Fruit fly (Drosophila melanogaster): Measurements from ENCODE around the gene CG17186.

CG17186 gene

DNA sequence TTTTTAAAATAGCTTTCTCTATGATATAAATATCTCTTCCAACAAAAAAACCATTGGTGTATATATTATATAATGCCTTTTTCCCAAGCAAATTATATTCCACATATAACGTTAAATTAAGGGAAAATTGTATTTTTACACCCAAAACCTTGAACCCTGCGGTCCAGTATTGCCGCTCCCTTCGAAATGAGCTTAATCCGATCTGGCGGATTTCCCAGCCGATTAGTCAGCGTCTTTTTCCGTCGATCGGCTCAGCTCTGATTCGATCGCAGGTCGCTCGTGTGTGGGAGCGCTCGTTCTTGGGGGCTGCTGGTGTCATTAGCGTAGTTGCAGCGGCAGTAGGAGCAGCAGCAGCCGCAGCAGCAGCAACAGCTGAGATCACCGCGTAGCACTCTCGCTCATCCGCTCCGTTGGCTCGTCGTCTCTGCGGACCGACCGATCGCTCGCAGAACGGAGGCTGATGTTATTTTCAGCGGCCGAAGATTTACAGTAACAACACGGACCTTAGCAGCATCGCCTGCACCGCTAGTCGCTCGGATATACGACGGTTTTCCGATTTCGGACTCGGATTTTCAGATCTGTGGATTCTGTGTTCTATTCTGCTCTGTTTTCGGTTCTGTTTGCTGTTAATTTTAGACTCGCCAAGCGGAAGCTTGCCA, 13.2 kb upstream of the CG17186 start, which contains the start of gene CG4733 (continued):
- TF ChIP-seq CG14710 (tag; optimal IDR thresholded peaks at IDR 0.05) = peak; percentile 8
- TF ChIP-seq CG6654 (GFP tag; optimal IDR thresholded peaks at IDR 0.05) = no peak
- TF ChIP-seq gce (GFP tag; IDR thresholded peaks at IDR 0.05) = no peak
- TF ChIP-seq CG31388 (GFP tag; optimal IDR thresholded peaks at IDR 0.05) = no peak
- TF ChIP-seq CG7839 (tag; optimal IDR thresholded peaks at IDR 0.05) = peak; percentile 10
- no peak for TF ChIP-seq CG4404 (GFP tag; IDR thresholded peaks at IDR 0.05)
- TF ChIP-seq row (GFP tag; IDR thresholded peaks at IDR 0.05) = peak; percentile 91
- no peak for TF ChIP-seq CG3065 (GFP tag; optimal IDR thresholded peaks at IDR 0.05)
- peak in 1 of 2 experiments; percentile 62 for TF ChIP-seq prd (optimal IDR thresholded peaks at IDR 0.05)
- TF ChIP-seq prd (GFP tag; IDR thresholded peaks at IDR 0.05) = no peak
- TF ChIP-seq Hr78 (GFP tag; optimal IDR thresholded peaks at IDR 0.05) = peak in 1 of 2 experiments; percentile 14
- no peak for TF ChIP-seq caup (GFP tag; optimal IDR thresholded peaks at IDR 0.05; ENCODE audit: severe bottlenecking)
- no peak for TF ChIP-seq CG4360 (GFP tag; IDR thresholded peaks at IDR 0.05)
- peak; percentile 44 for TF ChIP-seq CoRest (tag; optimal IDR thresholded peaks at IDR 0.05)
- peak; percentile 91 for TF ChIP-seq Deaf1 (tag; optimal IDR thresholded peaks at IDR 0.05)
- no peak for TF ChIP-seq CG12299 (tag; optimal IDR thresholded peaks at IDR 0.05)
- TF ChIP-seq sug (tag; optimal IDR thresholded peaks at IDR 0.05) = peak; percentile 58
- TF ChIP-seq CG8089 (GFP tag; optimal IDR thresholded peaks at IDR 0.05) = no peak
- TF ChIP-seq zen2 (GFP tag; IDR thresholded peaks at IDR 0.05; ENCODE audit: partially characterized antibody) = peak; percentile 57; the same call in 2 of the 3 replicates
- TF ChIP-seq Meics (GFP tag; optimal IDR thresholded peaks at IDR 0.05) = peak; percentile 27
- TF ChIP-seq dmrt11E (tag; optimal IDR thresholded peaks at IDR 0.05) = peak; percentile 49
- peak; percentile 38 for TF ChIP-seq Sox100B (GFP tag; optimal IDR thresholded peaks at IDR 0.05)
- no peak for TF ChIP-seq seq (GFP tag; IDR thresholded peaks at IDR 0.05)
- peak; percentile 48 for TF ChIP-seq grau (tag; optimal IDR thresholded peaks at IDR 0.05)
- TF ChIP-seq vfl (GFP tag; optimal IDR thresholded peaks at IDR 0.05) = no peak
- peak; percentile 18 for TF ChIP-seq Ssrp (tag; optimal IDR thresholded peaks at IDR 0.05)
- peak; percentile 8 for TF ChIP-seq NfI (GFP tag; optimal IDR thresholded peaks at IDR 0.05)
- no peak for TF ChIP-seq CG6272 (GFP tag; IDR thresholded peaks at IDR 0.05)
- no peak for TF ChIP-seq pnt (GFP tag; optimal IDR thresholded peaks at IDR 0.05)
- peak; percentile 41 for TF ChIP-seq BEAF-32 (GFP tag; optimal IDR thresholded peaks at IDR 0.05)
- peak; percentile 27; the same call in 1 of the 3 replicates for TF ChIP-seq CG6791 (GFP tag; IDR thresholded peaks at IDR 0.05; ENCODE audit: partially characterized antibody)
- TF ChIP-seq CG34376 (GFP tag; optimal IDR thresholded peaks at IDR 0.05) = no peak
- no peak for TF ChIP-seq H2.0 (GFP tag; IDR thresholded peaks at IDR 0.05)
- TF ChIP-seq chm (GFP tag; IDR thresholded peaks at IDR 0.05) = no peak
- no peak for TF ChIP-seq CG43689 (GFP tag; IDR thresholded peaks at IDR 0.05)
- TF ChIP-seq CG9817 (tag; optimal IDR thresholded peaks at IDR 0.05) = no peak
- TF ChIP-seq en (GFP tag; optimal IDR thresholded peaks at IDR 0.05) = no peak
- peak; percentile 1 for TF ChIP-seq nmo (GFP tag; optimal IDR thresholded peaks at IDR 0.05)
- TF ChIP-seq Chrac-16 (GFP tag; optimal IDR thresholded peaks at IDR 0.05) = peak; percentile 1
- TF ChIP-seq Nf-YC (tag; optimal IDR thresholded peaks at IDR 0.05) = peak; percentile 12
- TF ChIP-seq twi (tag; optimal IDR thresholded peaks at IDR 0.05) = peak; percentile 2
- peak; percentile 21 for TF ChIP-seq az2 (GFP tag; optimal IDR thresholded peaks at IDR 0.05)
- TF ChIP-seq CG3407 (GFP tag; optimal IDR thresholded peaks at IDR 0.05) = no peak
- TF ChIP-seq CG18599 (GFP tag; optimal IDR thresholded peaks at IDR 0.05) = no peak
- 0 out of 2 replicates have a peak, but pooled peaks have one; percentile 23 for TF ChIP-seq cas (GFP tag; IDR thresholded peaks at IDR 0.05)
- TF ChIP-seq HLH54F (GFP tag; optimal IDR thresholded peaks at IDR 0.05) = no peak
- TF ChIP-seq vvl (GFP tag; IDR thresholded peaks at IDR 0.05) = no peak
- peak; percentile 43 for TF ChIP-seq CG18262 (tag; optimal IDR thresholded peaks at IDR 0.05)
- TF ChIP-seq Dll (GFP tag; IDR thresholded peaks at IDR 0.05; ENCODE audit: partially characterized antibody) = 0 out of 4 replicates have a peak, but pooled peaks have one; percentile 32

Data from whole organism, embryonic.